Fruit fly (Drosophila melanogaster): ENCODE data around the gene Cep290.

Cep290 gene

dm6 chr3L:795001-795400 is 48.7 kb upstream of the Cep290 start:
- no peak for TF ChIP-seq fd59A (GFP tag; optimal IDR thresholded peaks at IDR 0.05)
- TF ChIP-seq Lpt (GFP tag; optimal IDR thresholded peaks at IDR 0.05), result no peak
- TF ChIP-seq Ets96B (tag; optimal IDR thresholded peaks at IDR 0.05), result no peak
- TF ChIP-seq cyc (GFP tag; optimal IDR thresholded peaks at IDR 0.05), result no peak
- no peak for TF ChIP-seq salr (GFP tag; optimal IDR thresholded peaks at IDR 0.05)
- TF ChIP-seq spab (GFP tag; optimal IDR thresholded peaks at IDR 0.05), result no peak
- no peak for TF ChIP-seq CG7368 (GFP tag; optimal IDR thresholded peaks at IDR 0.05)
- TF ChIP-seq Sox102F (GFP tag; optimal IDR thresholded peaks at IDR 0.05), result no peak
- TF ChIP-seq Hr38 (GFP tag; optimal IDR thresholded peaks at IDR 0.05), result no peak
- no peak for TF ChIP-seq CG16779 (tag; optimal IDR thresholded peaks at IDR 0.05)
- no peak for TF ChIP-seq CG1621 (tag; optimal IDR thresholded peaks at IDR 0.05)
- no peak for TF ChIP-seq acj6 (GFP tag; optimal IDR thresholded peaks at IDR 0.05)
- TF ChIP-seq CG6808 (GFP tag; optimal IDR thresholded peaks at IDR 0.05), result no peak
- no peak for TF ChIP-seq Sox15 (GFP tag; optimal IDR thresholded peaks at IDR 0.05)
- no peak for TF ChIP-seq achi (GFP tag; optimal IDR thresholded peaks at IDR 0.05)
- TF ChIP-seq Gug (GFP tag; IDR thresholded peaks at IDR 0.05), result no peak
- no peak for TF ChIP-seq esn (GFP tag; optimal IDR thresholded peaks at IDR 0.05)
- no peak for TF ChIP-seq Hr4 (GFP tag; optimal IDR thresholded peaks at IDR 0.05)
- TF ChIP-seq CG6276 (GFP tag; optimal IDR thresholded peaks at IDR 0.05), result no peak

dm6 chr3L:796926-797802 is 46.6 kb upstream of the Cep290 start:
- TF ChIP-seq CG31627 (GFP tag; optimal IDR thresholded peaks at IDR 0.05), result no peak
- no peak for TF ChIP-seq CG1621 (tag; optimal IDR thresholded peaks at IDR 0.05)
- TF ChIP-seq CG16779 (tag; optimal IDR thresholded peaks at IDR 0.05), result no peak
- TF ChIP-seq CG6163 (GFP tag; IDR thresholded peaks at IDR 0.05), result peak; percentile 58; the same call in 2 of the 3 replicates
- TF ChIP-seq esn (GFP tag; optimal IDR thresholded peaks at IDR 0.05), result no peak
- TF ChIP-seq Hr38 (GFP tag; optimal IDR thresholded peaks at IDR 0.05), result no peak
- TF ChIP-seq CG6808 (GFP tag; optimal IDR thresholded peaks at IDR 0.05), result peak; percentile 25
- no peak for TF ChIP-seq Eip93F (GFP tag; optimal IDR thresholded peaks at IDR 0.05)
- no peak for TF ChIP-seq CG7368 (GFP tag; optimal IDR thresholded peaks at IDR 0.05)
- no peak for TF ChIP-seq cyc (GFP tag; optimal IDR thresholded peaks at IDR 0.05)
- TF ChIP-seq acj6 (GFP tag; optimal IDR thresholded peaks at IDR 0.05), result peak; percentile 24
- peak; percentile 43 for TF ChIP-seq CG10669 (GFP tag; optimal IDR thresholded peaks at IDR 0.05)
- TF ChIP-seq CG9139 (GFP tag; optimal IDR thresholded peaks at IDR 0.05), result no peak
- TF ChIP-seq CG6854 (GFP tag; optimal IDR thresholded peaks at IDR 0.05), result no peak
- TF ChIP-seq Sox102F (GFP tag; optimal IDR thresholded peaks at IDR 0.05), result no peak
- no peak for TF ChIP-seq net (GFP tag; optimal IDR thresholded peaks at IDR 0.05)
- TF ChIP-seq CG6276 (GFP tag; optimal IDR thresholded peaks at IDR 0.05), result peak; percentile 9
- TF ChIP-seq dac (GFP tag; optimal IDR thresholded peaks at IDR 0.05), result no peak
- no peak for TF ChIP-seq CG11902 (GFP tag; optimal IDR thresholded peaks at IDR 0.05)
- TF ChIP-seq CG10631 (GFP tag; optimal IDR thresholded peaks at IDR 0.05), result peak; percentile 48
- no peak for TF ChIP-seq salr (GFP tag; optimal IDR thresholded peaks at IDR 0.05)
- TF ChIP-seq svp (GFP tag), result peak; percentile 65
- TF ChIP-seq Ets21C (GFP tag; optimal IDR thresholded peaks at IDR 0.05), result no peak
- peak; percentile 13 for TF ChIP-seq topi (GFP tag; optimal IDR thresholded peaks at IDR 0.05)
- peak; percentile 35 for TF ChIP-seq CG3032 (tag; optimal IDR thresholded peaks at IDR 0.05)
- no peak for TF ChIP-seq Eip75B (GFP tag; optimal IDR thresholded peaks at IDR 0.05)
- TF ChIP-seq Sox14 (GFP tag; optimal IDR thresholded peaks at IDR 0.05), result no peak
- peak; percentile 64 for TF ChIP-seq Eip78C (GFP tag)
- no peak for TF ChIP-seq CG11294 (GFP tag; IDR thresholded peaks at IDR 0.05)
- TF ChIP-seq Hr4 (GFP tag; optimal IDR thresholded peaks at IDR 0.05), result no peak
- no peak for TF ChIP-seq Blimp-1 (GFP tag; optimal IDR thresholded peaks at IDR 0.05)
- no peak for TF ChIP-seq vri (GFP tag; optimal IDR thresholded peaks at IDR 0.05)
- TF ChIP-seq Smox (GFP tag; optimal IDR thresholded peaks at IDR 0.05), result no peak
- peak; percentile 24 for TF ChIP-seq CG32006 (GFP tag; optimal IDR thresholded peaks at IDR 0.05)
- TF ChIP-seq Met (GFP tag; optimal IDR thresholded peaks at IDR 0.05), result no peak
- no peak for TF ChIP-seq OdsH (GFP tag; optimal IDR thresholded peaks at IDR 0.05)
- peak; percentile 31; the same call in 1 of the 3 replicates for TF ChIP-seq eg (GFP tag; IDR thresholded peaks at IDR 0.05)
- TF ChIP-seq CG4318 (GFP tag; optimal IDR thresholded peaks at IDR 0.05), result no peak
- peak; percentile 32 for TF ChIP-seq spab (GFP tag; optimal IDR thresholded peaks at IDR 0.05)
- TF ChIP-seq achi (GFP tag; optimal IDR thresholded peaks at IDR 0.05), result peak; percentile 56
- no peak for TF ChIP-seq pdm3 (GFP tag; optimal IDR thresholded peaks at IDR 0.05)
- no peak for TF ChIP-seq CG6792 (GFP tag; optimal IDR thresholded peaks at IDR 0.05)
- peak; percentile 68 for TF ChIP-seq Ets96B (tag; optimal IDR thresholded peaks at IDR 0.05)

Data from whole organism, prepupa.